Worm (Caenorhabditis elegans) whole organism, dauer: ENCODE data around the gene C08E8.6.
"Not testable (repeated sequence)": the region's sequence is repeated elsewhere in the genome, so short reads cannot be mapped to it uniquely, and the experiment has no call there.

Experiments
- unc-62 ChIP-seq: sonication (generic microtip); optimal IDR thresholded peaks from 2 replicates; lab custom pipeline; 2017; ENCODE audit warnings: missing biosample characterization, missing genetic modification reagents, missing genetic modification characterization

Gene C08E8.6

ce11 chrV:18368322-18368721, at the start of gene C08E8.6:
C08E8.6 (minus strand) TSS chrV:18368422.
- no peak for TF ChIP-seq unc-62 (GFP tag; lab: Kevin White, UChicago)

- TF ChIP-seq unc-62 (GFP tag; lab: Kevin White, UChicago): no peak
Measured at ce11 chrV:18414051-18414450, 45.8 kb upstream of the C08E8.6 start, which contains the start of gene txt-8. txt-8 (plus strand) TSS chrV:18414351.

ce11 chrV:18412887-18413286, 44.7 kb upstream of the C08E8.6 start, which contains the start of gene ZK262.2:
ZK262.2 (minus strand) TSS chrV:18412987.
- TF ChIP-seq unc-62 (GFP tag; lab: Kevin White, UChicago): no peak

- no peak for TF ChIP-seq unc-62 (GFP tag; lab: Kevin White, UChicago)
Measured at ce11 chrV:18412351-18412750, 44.1 kb upstream of the C08E8.6 start.

- TF ChIP-seq unc-62 (GFP tag; lab: Kevin White, UChicago): no peak
Measured at ce11 chrV:18410142-18410541, 41.9 kb upstream of the C08E8.6 start, which contains the start of gene srh-207. srh-207 (minus strand) TSS chrV:18410242.

ce11 chrV:18404767-18405166, 36.5 kb upstream of the C08E8.6 start, which contains the start of gene srh-209:
srh-209 (minus strand) TSS chrV:18404867.
- TF ChIP-seq unc-62 (GFP tag; lab: Kevin White, UChicago): not testable (repeated sequence)

ce11 chrV:18402743-18403142, 34.5 kb upstream of the C08E8.6 start:
- no peak for TF ChIP-seq unc-62 (GFP tag; lab: Kevin White, UChicago)

- TF ChIP-seq unc-62 (GFP tag; lab: Kevin White, UChicago): no peak
Measured at ce11 chrV:18397814-18398213, 29.6 kb upstream of the C08E8.6 start, which contains the start of gene Y51A2B.16. Y51A2B.16 (minus strand) TSS chrV:18397914.

- TF ChIP-seq unc-62 (GFP tag; lab: Kevin White, UChicago): no peak
Measured at ce11 chrV:18395649-18396048, 27.4 kb upstream of the C08E8.6 start, which contains the start of gene Y51A2B.9. Y51A2B.9 (minus strand) TSS chrV:18395749.

ce11 chrV:18394203-18394602, 26.0 kb upstream of the C08E8.6 start, which contains the start of gene Y51A2B.6:
Y51A2B.6 (minus strand) TSS chrV:18394303.
- no peak for TF ChIP-seq unc-62 (GFP tag; lab: Kevin White, UChicago)

- TF ChIP-seq unc-62 (GFP tag; lab: Kevin White, UChicago): no peak
Measured at ce11 chrV:18389046-18389445, 20.8 kb upstream of the C08E8.6 start, which contains the start of the genes Y51A2B.4 and Y51A2B.5. Y51A2B.4 (minus strand) TSS chrV:18389146. Y51A2B.5 (plus strand) TSS chrV:18389277.

- no peak for TF ChIP-seq unc-62 (GFP tag; lab: Kevin White, UChicago)
Measured at ce11 chrV:18382590-18382989, 14.4 kb upstream of the C08E8.6 start, which contains the start of gene nhr-288. nhr-288 (minus strand) TSS chrV:18382690.

ce11 chrV:18378819-18379218, 10.6 kb upstream of the C08E8.6 start, which contains the start of gene Y51A2B.8:
Y51A2B.8 (plus strand) TSS chrV:18379119.
- no peak for TF ChIP-seq unc-62 (GFP tag; lab: Kevin White, UChicago)

- TF ChIP-seq unc-62 (GFP tag; lab: Kevin White, UChicago): no peak
Measured at ce11 chrV:18375551-18375950, 7.3 kb upstream of the C08E8.6 start.

ce11 chrV:18374194-18374593, 6.0 kb upstream of the C08E8.6 start, which contains the start of gene Y51A2B.2:
Y51A2B.2 (plus strand) TSS chrV:18374494.
- no peak for TF ChIP-seq unc-62 (GFP tag; lab: Kevin White, UChicago)

ce11 chrV:18371579-18371978, 3.4 kb upstream of the C08E8.6 start, which contains the start of gene C08E8.4:
C08E8.4 (plus strand) TSS chrV:18371846.
- no peak for TF ChIP-seq unc-62 (GFP tag; lab: Kevin White, UChicago)

- TF ChIP-seq unc-62 (GFP tag; lab: Kevin White, UChicago): no peak
Measured at ce11 chrV:18371028-18371427, 2.8 kb upstream of the C08E8.6 start.
